Fruit fly (Drosophila melanogaster): ENCODE results near the gene REPTOR-BP.
A peak's percentile ranks its signal among the peaks of the same experiment; 100 is the strongest.

Gene REPTOR-BP

dm6 chr2L:10301918-10302317 is 38.0 kb downstream of the REPTOR-BP start, which contains the start of gene CG13138:
Gene CG13138, minus strand, starts transcription at chr2L:10302018.
- TF ChIP-seq D19A (tag; optimal IDR thresholded peaks at IDR 0.05) = peak; percentile 8
- TF ChIP-seq tll (GFP tag; optimal IDR thresholded peaks at IDR 0.05) = no peak

- peak; percentile 47 for TF ChIP-seq Sry-δ (GFP tag; optimal IDR thresholded peaks at IDR 0.05)
- TF ChIP-seq Hr51 (GFP tag; optimal IDR thresholded peaks at IDR 0.05) = peak in 1 of 2 experiments; percentile 24
- no peak for TF ChIP-seq Hmx (GFP tag; optimal IDR thresholded peaks at IDR 0.05)
- TF ChIP-seq trem (tag; optimal IDR thresholded peaks at IDR 0.05) = peak; percentile 98
- TF ChIP-seq CG16813 (GFP tag; IDR thresholded peaks at IDR 0.05; ENCODE audit: partially characterized antibody) = peak; percentile 50; the same call in 1 of the 3 replicates
- peak; percentile 19 for TF ChIP-seq HmgZ (tag; optimal IDR thresholded peaks at IDR 0.05)
- peak; percentile 8 for TF ChIP-seq CG2712 (tag; optimal IDR thresholded peaks at IDR 0.05)
- TF ChIP-seq CG9817 (tag; optimal IDR thresholded peaks at IDR 0.05) = peak; percentile 16
- TF ChIP-seq CG1603 (tag; optimal IDR thresholded peaks at IDR 0.05) = peak; percentile 63
- TF ChIP-seq NfI (GFP tag; optimal IDR thresholded peaks at IDR 0.05) = peak; percentile 20
- 0 out of 3 replicates have a peak, but pooled peaks have one; percentile 24 for TF ChIP-seq CG17361 (GFP tag; IDR thresholded peaks at IDR 0.05)
- TF ChIP-seq CG10321 (GFP tag; IDR thresholded peaks at IDR 0.05) = 0 out of 2 replicates have a peak, but pooled peaks have one; percentile 21
- TF ChIP-seq CG7839 (tag; optimal IDR thresholded peaks at IDR 0.05) = peak; percentile 2
- no peak for TF ChIP-seq yki (optimal IDR thresholded peaks at IDR 0.05)
- TF ChIP-seq Xbp1 (GFP tag; optimal IDR thresholded peaks at IDR 0.05) = peak; percentile 13
- TF ChIP-seq Awh (GFP tag; IDR thresholded peaks at IDR 0.05) = 0 out of 2 replicates have a peak, but pooled peaks have one; percentile 28
- peak; percentile 51 for TF ChIP-seq Max (GFP tag; optimal IDR thresholded peaks at IDR 0.05)
- TF ChIP-seq CG11398 (GFP tag; optimal IDR thresholded peaks at IDR 0.05) = no peak
- peak; percentile 7 for TF ChIP-seq CG17186 (GFP tag; optimal IDR thresholded peaks at IDR 0.05)
- peak; percentile 38; the same call in 1 of the 2 replicates for TF ChIP-seq bbx (GFP tag; IDR thresholded peaks at IDR 0.05; ENCODE audit: partially characterized antibody)
- peak; percentile 5 for TF ChIP-seq pho (GFP tag; optimal IDR thresholded peaks at IDR 0.05)
- no peak for TF ChIP-seq CG12219 (GFP tag; optimal IDR thresholded peaks at IDR 0.05)
- peak; percentile 13 for TF ChIP-seq CG17829 (tag; optimal IDR thresholded peaks at IDR 0.05)
- no peak for TF ChIP-seq CrebB (tag; optimal IDR thresholded peaks at IDR 0.05)
- peak; percentile 6 for TF ChIP-seq CG15269 (tag; optimal IDR thresholded peaks at IDR 0.05)
- TF ChIP-seq CG2678 (tag; optimal IDR thresholded peaks at IDR 0.05) = peak; percentile 6
- TF ChIP-seq CG17328 (GFP tag; IDR thresholded peaks at IDR 0.05) = no peak; the same call in 1 of the 2 replicates
- peak; percentile 48 for TF ChIP-seq Dek (tag; optimal IDR thresholded peaks at IDR 0.05)
- peak; percentile 41 for TF ChIP-seq BEAF-32 (GFP tag; optimal IDR thresholded peaks at IDR 0.05)
- peak; percentile 92 for TF ChIP-seq CG2116 (GFP tag; optimal IDR thresholded peaks at IDR 0.05)
- peak; percentile 4 for TF ChIP-seq cg (GFP tag; optimal IDR thresholded peaks at IDR 0.05)
- peak; percentile 9 for TF ChIP-seq maf-S (GFP tag; optimal IDR thresholded peaks at IDR 0.05)
- TF ChIP-seq CG5953 (GFP tag; IDR thresholded peaks at IDR 0.05) = no peak
- peak; percentile 48 for TF ChIP-seq Ets97D (GFP tag; optimal IDR thresholded peaks at IDR 0.05)
- no peak for TF ChIP-seq CG5180 (GFP tag; optimal IDR thresholded peaks at IDR 0.05)
- peak; percentile 90 for TF ChIP-seq CG30020 (tag; optimal IDR thresholded peaks at IDR 0.05)
- TF ChIP-seq chif (GFP tag; optimal IDR thresholded peaks at IDR 0.05) = peak in 1 of 2 experiments; percentile 3
- TF ChIP-seq CG2889 (GFP tag; IDR thresholded peaks at IDR 0.05) = no peak
- peak; percentile 43 for TF ChIP-seq CG34376 (GFP tag; optimal IDR thresholded peaks at IDR 0.05)
- TF ChIP-seq CG15514 (GFP tag; optimal IDR thresholded peaks at IDR 0.05) = peak; percentile 82
- TF ChIP-seq nom (GFP tag; optimal IDR thresholded peaks at IDR 0.05) = peak; percentile 24
- TF ChIP-seq CG10431 (GFP tag; optimal IDR thresholded peaks at IDR 0.05) = peak; percentile 91
- TF ChIP-seq Bgb (GFP tag; IDR thresholded peaks at IDR 0.05; ENCODE audit: partially characterized antibody) = peak; percentile 53; the same call in 1 of the 2 replicates
- no peak for TF ChIP-seq Sox100B (GFP tag; optimal IDR thresholded peaks at IDR 0.05)
- TF ChIP-seq CoRest (tag; optimal IDR thresholded peaks at IDR 0.05) = peak; percentile 24
Observed at dm6 chr2L:10303786-10304185, 39.9 kb downstream of the REPTOR-BP start, which contains the start of gene nmd. Gene nmd, minus strand, starts transcription at chr2L:10303947.
